Worm (Caenorhabditis elegans) whole organism, dauer: Measurements from ENCODE around the gene B0222.5.

ENCODE experiments used
- unc-62 ChIP-seq: sonication (generic microtip); optimal IDR thresholded peaks from 2 replicates; lab custom pipeline; 2017; ENCODE audit warnings: missing biosample characterization, missing genetic modification reagents, missing genetic modification characterization

The B0222.5 gene

DNA sequence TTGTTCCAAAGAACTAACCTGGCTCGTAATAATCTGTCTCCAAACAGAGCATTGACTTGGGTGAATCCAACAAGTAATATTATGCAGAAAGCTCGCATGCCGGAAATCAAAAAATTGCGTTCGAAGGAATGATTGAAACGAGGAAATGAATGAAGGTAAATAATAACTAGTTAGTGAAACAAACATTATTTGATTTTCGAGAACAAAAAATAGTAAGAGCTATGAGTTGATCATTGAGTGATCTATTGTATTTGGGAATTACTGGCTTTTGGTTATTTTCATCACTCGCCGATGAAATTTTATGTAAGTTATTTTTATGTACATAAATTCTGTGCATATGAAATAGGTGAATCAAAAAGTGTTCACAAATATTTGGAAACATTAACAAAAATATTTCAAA lies at the start of gene B0222.5:
Gene B0222.5, minus strand, starts transcription at position 101 of the 400 bp plus-strand sequence.
- no peak for TF ChIP-seq unc-62 (GFP tag; lab: Kevin White, UChicago)

- TF ChIP-seq unc-62 (GFP tag; lab: Kevin White, UChicago), result no peak
Measured at ce11 chrV:9202710-9203109, 48.0 kb upstream of the B0222.5 start, which contains the start of gene asp-2. asp-2 (plus strand) TSS chrV:9203077.

DNA sequence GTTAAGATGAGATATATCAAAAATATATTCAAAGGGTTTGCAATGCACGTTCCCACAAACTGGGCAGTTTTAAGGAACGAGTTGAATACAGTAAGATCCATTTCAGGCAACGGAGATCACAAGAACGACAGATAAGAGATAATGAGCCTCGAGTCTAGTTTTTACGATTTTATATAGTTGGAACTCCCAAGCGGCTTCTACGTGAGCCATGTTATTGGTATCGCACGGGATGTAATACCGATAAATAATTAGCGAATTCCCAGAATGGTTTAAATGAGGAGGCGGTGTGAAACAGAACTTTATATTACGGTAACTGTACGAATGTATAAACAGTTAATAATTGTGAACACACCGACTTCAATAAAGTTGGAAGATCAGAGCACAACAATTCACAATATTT lies 44.2 kb upstream of the B0222.5 start, which contains the start of gene str-177:
Gene str-177, minus strand, starts transcription at position 101 of the 400 bp plus-strand sequence.
- no peak for TF ChIP-seq unc-62 (GFP tag; lab: Kevin White, UChicago)

DNA sequence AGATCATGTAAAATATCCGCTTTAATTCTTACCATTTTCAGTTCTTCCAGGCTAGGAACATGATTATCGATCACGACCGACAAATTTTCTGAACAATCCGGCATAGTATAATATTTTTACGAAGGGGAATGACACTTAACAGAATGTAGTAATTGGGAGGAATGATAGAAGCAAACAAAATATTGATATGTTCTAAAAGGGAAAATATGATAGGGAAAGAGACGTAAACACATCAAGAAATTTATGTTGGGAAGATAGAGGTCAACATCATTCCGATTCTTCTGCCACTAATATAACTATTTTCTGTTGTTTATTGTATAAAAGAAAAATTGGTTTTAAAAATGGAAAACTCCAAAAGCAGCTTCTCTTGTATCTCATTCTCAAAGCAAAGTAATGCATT lies 42.4 kb upstream of the B0222.5 start, which contains the start of gene C24B5.4:
Gene C24B5.4, minus strand, starts transcription at position 206 of the 400 bp plus-strand sequence.
- TF ChIP-seq unc-62 (GFP tag; lab: Kevin White, UChicago), result no peak

- TF ChIP-seq unc-62 (GFP tag; lab: Kevin White, UChicago), result no peak
Measured at ce11 chrV:9194055-9194454, 39.4 kb upstream of the B0222.5 start.

DNA sequence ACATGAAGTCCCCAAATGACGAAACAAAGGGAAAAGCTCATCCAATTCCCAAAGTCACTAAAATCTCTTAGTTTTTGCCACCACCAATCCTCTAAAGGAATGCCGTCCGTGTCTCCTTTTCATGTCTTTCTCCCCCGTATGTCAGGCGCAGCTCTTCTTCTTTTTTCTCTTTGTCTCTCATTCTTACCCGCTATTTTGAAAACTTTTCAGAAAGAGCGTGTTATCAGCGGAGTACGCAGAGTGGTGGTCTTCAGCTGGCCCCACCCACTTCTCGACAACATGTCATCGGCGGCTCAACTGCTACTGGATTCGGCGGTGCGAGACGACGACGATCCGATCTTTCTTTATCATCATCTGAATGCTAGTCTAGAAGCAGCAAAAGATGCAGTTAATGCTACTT lies 36.7 kb upstream of the B0222.5 start, which contains the start of gene sphr-1:
Gene sphr-1, plus strand, starts transcription at position 205 of the 400 bp plus-strand sequence.
- no peak for TF ChIP-seq unc-62 (GFP tag; lab: Kevin White, UChicago)

DNA sequence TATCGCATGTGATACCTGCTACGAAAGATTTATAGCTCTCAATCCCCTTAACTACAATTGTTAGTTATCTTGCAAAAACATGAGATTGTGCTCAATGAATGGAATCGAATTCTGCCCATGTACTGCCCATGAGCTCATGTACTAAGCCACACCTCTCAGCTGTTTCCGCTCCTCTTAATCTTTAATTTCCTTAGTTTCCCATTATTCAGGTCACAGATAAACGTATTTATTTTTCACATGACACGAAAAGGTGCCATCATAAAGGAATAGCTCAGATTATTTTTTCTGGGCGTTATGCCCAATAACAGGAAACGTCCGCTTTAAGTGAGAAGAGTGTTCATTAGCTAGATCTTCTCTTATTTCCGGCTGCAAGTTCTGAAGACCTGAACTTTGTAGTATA lies 31.4 kb upstream of the B0222.5 start:
- no peak for TF ChIP-seq unc-62 (GFP tag; lab: Kevin White, UChicago)

DNA sequence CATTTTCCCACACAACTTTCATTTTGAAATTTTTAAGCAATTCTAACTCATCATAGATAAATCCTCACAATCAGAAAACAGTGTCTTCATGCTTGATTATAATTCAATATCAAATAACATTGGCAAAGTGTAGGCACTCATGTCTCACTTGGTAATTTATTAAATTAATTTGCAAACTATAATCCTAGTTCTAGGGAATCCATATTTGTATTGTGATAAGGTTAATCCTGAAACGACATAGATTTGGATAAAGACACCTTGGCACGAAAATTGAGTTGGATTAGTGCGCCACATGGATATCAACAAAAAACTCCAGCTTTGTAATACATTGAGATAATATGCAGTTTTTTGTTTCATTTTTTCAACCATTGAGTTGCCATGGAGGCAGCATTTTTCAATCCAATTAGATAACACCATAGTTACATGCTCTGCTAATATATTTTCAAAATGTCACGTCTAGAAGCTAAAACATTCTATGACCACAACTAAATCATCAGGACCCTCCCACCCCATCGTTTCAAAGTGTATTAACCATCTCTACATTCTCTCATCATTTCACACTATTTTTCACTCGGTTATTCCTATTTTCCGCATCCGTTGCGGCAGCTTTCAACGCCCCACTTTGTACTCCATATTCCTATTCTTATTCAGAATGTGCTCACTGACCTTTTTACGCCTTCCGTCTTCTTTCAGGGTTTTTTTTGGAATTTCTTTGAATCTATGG lies 29.2 kb upstream of the B0222.5 start:
- no peak for TF ChIP-seq unc-62 (GFP tag; lab: Kevin White, UChicago)

DNA sequence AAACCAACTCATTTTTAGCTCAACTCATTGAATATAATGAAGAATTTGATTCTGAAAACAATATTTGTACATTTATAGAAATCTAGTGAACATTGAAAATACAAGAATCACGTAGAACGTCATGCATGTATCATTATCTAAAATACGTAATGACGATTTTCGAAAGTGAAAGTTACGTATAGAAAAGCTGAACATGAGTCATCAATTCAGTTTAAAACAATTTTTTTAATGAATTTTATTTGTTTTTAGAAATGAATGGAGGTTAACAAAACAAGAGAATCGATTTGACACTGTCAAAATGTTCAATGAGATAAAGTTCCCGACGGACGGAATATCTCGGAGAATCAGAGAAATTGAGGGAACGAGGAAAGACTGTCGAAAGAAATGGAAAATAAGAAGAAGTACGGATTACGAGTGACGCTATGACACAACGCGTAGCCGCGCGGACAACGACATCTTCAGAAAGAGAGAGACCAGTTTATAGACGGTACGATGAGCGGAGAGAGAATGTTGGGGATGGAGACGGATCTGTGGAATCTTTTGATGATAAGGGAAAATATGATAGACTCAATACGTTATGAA lies 27.1 kb upstream of the B0222.5 start, which contains the start of gene ptr-1:
Gene ptr-1, minus strand, starts transcription at position 51 of the 582 bp plus-strand sequence.
- TF ChIP-seq unc-62 (GFP tag; lab: Kevin White, UChicago), result no peak

DNA sequence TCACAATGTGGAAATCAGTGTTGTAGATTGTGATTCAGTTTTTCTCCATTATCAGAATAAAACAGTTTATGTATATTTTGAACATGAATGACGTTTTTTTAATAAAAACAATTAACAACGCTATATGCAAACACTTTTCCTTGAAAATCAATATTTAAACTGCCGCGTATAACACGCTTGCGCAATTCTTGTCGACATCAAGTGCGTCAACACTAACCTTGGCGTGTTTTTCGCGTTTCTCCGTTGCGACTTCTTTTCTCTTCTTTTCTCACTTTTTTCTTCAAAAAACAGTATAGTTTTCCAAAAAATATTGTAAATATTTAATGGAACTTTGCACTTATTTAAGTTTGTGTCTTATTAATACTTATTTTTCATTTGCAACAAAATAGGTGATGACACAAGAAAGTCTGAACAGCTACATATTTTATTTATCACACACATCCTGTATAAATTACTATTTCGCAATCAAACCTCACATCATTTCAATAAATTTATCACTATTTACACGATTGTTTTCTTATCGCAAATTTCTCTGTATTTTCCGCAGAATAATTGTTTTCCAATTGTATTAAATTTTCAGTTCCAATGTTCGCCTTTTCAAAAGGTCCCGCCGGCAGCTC lies 20.7 kb upstream of the B0222.5 start, which contains the start of gene spas-1:
Gene spas-1, plus strand, starts transcription at position 572 of the 620 bp plus-strand sequence.
- TF ChIP-seq unc-62 (GFP tag; lab: Kevin White, UChicago), result no peak

ce11 chrV:9173789-9174188 lies 19.1 kb upstream of the B0222.5 start, which contains the start of gene pqn-16:
pqn-16 (plus strand) TSS chrV:9174089.
- TF ChIP-seq unc-62 (GFP tag; lab: Kevin White, UChicago), result no peak

DNA sequence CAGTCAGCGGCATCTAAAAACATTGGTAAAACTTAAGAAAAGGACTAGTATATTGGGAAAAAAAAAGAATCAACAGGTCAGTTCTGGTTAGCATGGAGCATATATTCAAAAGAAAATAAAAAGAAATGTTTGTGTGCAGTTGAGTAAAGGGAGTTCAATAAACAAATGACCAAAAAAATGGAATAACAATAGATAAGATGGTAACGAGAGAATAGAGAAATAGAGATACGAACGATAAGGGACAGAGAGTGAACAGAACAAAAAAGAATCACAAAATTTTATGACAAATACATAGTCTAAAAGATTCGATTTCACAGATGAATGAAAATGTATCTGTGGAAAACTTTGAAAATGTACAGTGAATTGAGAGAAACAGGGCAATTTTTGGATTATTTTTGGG lies 18.3 kb upstream of the B0222.5 start, which contains the start of gene gad-3:
Gene gad-3, minus strand, starts transcription at position 17 of the 400 bp plus-strand sequence.
- no peak for TF ChIP-seq unc-62 (GFP tag; lab: Kevin White, UChicago)

- TF ChIP-seq unc-62 (GFP tag; lab: Kevin White, UChicago), result no peak
Measured at ce11 chrV:9168089-9168488, 13.4 kb upstream of the B0222.5 start, which contains the start of gene B0222.11. B0222.11 (minus strand) TSS chrV:9168189.

- TF ChIP-seq unc-62 (GFP tag; lab: Kevin White, UChicago), result no peak
Measured at ce11 chrV:9166306-9166705, 11.6 kb upstream of the B0222.5 start.

- TF ChIP-seq unc-62 (GFP tag; lab: Kevin White, UChicago), result no peak
Measured at ce11 chrV:9165073-9165699, 10.5 kb upstream of the B0222.5 start, which contains the start of gene col-10. col-10 (minus strand) TSS chrV:9165307.
